Fruit fly (Drosophila melanogaster) whole organism, prepupa: ENCODE results near the gene GluRIIB.

Experiments used
- CG3032 ChIP-seq: fragments of 200-800 bp; optimal IDR thresholded peaks from 2 replicates; lab custom pipeline; 2019; ENCODE audit warnings: missing biosample characterization, mild to moderate bottlenecking, missing genetic modification characterization, moderate library complexity
- CG31627 ChIP-seq: fragments of 200-800 bp; sonication (Bioruptor generic); optimal IDR thresholded peaks from 3 replicates; lab custom pipeline; 2016; ENCODE audit warnings: missing biosample characterization, missing genetic modification characterization
- CG32006 ChIP-seq: fragments of 200-800 bp; sonication (Bioruptor generic); optimal IDR thresholded peaks from 3 replicates; lab custom pipeline; 2017; ENCODE audit warnings: missing biosample characterization, mild to moderate bottlenecking, missing genetic modification characterization
- CG34406 ChIP-seq: fragments of 200-800 bp; sonication (Bioruptor generic); optimal IDR thresholded peaks from 3 replicates; lab custom pipeline; 2016; ENCODE audit warnings: missing biosample characterization, missing genetic modification characterization
- CG3919 ChIP-seq: fragments of 200-800 bp; sonication (Bioruptor generic); optimal IDR thresholded peaks from 3 replicates; lab custom pipeline; 2016; ENCODE audit warnings: missing biosample characterization, missing genetic modification characterization
- CG6792 ChIP-seq: fragments of 200-800 bp; sonication (Bioruptor generic); optimal IDR thresholded peaks from 3 replicates; lab custom pipeline; 2016; ENCODE audit warnings: missing biosample characterization, missing genetic modification characterization
- CG8632 ChIP-seq: fragments of 200-800 bp; sonication (Bioruptor generic); optimal IDR thresholded peaks from 3 replicates; lab custom pipeline; 2016; ENCODE audit warnings: missing biosample characterization, missing genetic modification characterization
- CG9139 ChIP-seq: fragments of 200-800 bp; sonication (Bioruptor generic); optimal IDR thresholded peaks from 3 replicates; lab custom pipeline; 2017; ENCODE audit warnings: missing biosample characterization, mild to moderate bottlenecking, missing genetic modification characterization
- Eip78C ChIP-seq: fragments of 200-800 bp; sonication (Bioruptor generic); peaks from one replicate; lab custom pipeline; 2016; ENCODE audit warnings: missing biosample characterization, missing genetic modification characterization
- Eip93F ChIP-seq: fragments of 200-800 bp; sonication (Bioruptor generic); optimal IDR thresholded peaks from 2 replicates; lab custom pipeline; 2016; ENCODE audit warnings: missing biosample characterization, mild to moderate bottlenecking, missing genetic modification characterization
- Ets21C ChIP-seq: fragments of 200-800 bp; sonication (Bioruptor generic); optimal IDR thresholded peaks from 3 replicates; lab custom pipeline; 2016; ENCODE audit warnings: missing biosample characterization, missing genetic modification characterization
- Ets96B ChIP-seq: fragments of 200-800 bp; optimal IDR thresholded peaks from 2 replicates; lab custom pipeline; 2019; ENCODE audit warnings: missing biosample characterization, mild to moderate bottlenecking, missing genetic modification characterization, moderate library complexity
- Met ChIP-seq: fragments of 200-800 bp; sonication (Bioruptor generic); optimal IDR thresholded peaks from 3 replicates; lab custom pipeline; 2016; ENCODE audit warnings: missing biosample characterization, missing genetic modification characterization
- Smox ChIP-seq: fragments of 200-800 bp; sonication (Bioruptor generic); optimal IDR thresholded peaks from 3 replicates; lab custom pipeline; 2016; ENCODE audit warnings: missing biosample characterization, missing genetic modification characterization
- Sox14 ChIP-seq: fragments of 200-800 bp; sonication (Bioruptor generic); optimal IDR thresholded peaks from 3 replicates; lab custom pipeline; 2016; ENCODE audit warnings: missing biosample characterization, missing genetic modification characterization
- dac ChIP-seq: fragments of 200-800 bp; sonication (Bioruptor generic); optimal IDR thresholded peaks from 2 replicates; lab custom pipeline; 2017; ENCODE audit warnings: missing biosample characterization, mild to moderate bottlenecking, missing genetic modification characterization
- fd59A ChIP-seq: fragments of 200-800 bp; sonication (Bioruptor generic); optimal IDR thresholded peaks from 2 replicates; lab custom pipeline; 2017; ENCODE audit warnings: missing biosample characterization, mild to moderate bottlenecking, missing genetic modification characterization, missing genetic modification reagents
- salr ChIP-seq, 2 experiments: fragments of 200-800 bp; sonication (Bioruptor generic); optimal IDR thresholded peaks; 3 replicates each; lab custom pipeline; 2016 to 2018; ENCODE audit warnings: missing biosample characterization in 2 of 2, missing genetic modification characterization in 2 of 2, mild to moderate bottlenecking in 1 of 2
- svp ChIP-seq: fragments of 200-800 bp; sonication (Bioruptor generic); peaks from one replicate; lab custom pipeline; 2016; ENCODE audit warnings: missing biosample characterization, missing genetic modification characterization

The GluRIIB gene

DNA sequence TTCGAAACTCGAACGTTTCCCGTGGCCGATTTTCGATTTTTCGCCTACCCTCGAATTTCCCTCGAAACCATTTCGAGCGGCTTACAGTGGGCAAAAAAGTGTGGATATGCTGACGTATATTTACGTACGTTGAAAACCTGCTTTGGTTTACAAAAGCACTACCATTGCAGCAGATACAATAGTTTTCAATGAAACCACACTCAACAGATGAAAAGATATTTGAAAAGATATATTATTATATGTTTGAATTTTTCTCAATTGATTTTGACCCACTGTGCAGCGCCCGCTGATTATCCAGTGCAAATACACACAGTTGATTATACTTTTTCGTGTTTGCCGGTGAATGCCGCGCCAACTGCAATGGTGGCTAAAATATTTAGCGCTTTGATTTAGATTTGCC, 51.0 kb downstream of the GluRIIB start:
- TF ChIP-seq svp (GFP tag; lab: Kevin White, UChicago) (peak; percentile 75), CG34406 (GFP tag; lab: Kevin White, UChicago) (no peak), CG32006 (GFP tag; lab: Kevin White, UChicago) (peak; percentile 10), Eip78C (GFP tag; lab: Kevin White, UChicago) (peak; percentile 68), Smox (GFP tag; lab: Kevin White, UChicago) (peak; percentile 8), CG3032 (tag; lab: Kevin White, UChicago) (no peak)

DNA sequence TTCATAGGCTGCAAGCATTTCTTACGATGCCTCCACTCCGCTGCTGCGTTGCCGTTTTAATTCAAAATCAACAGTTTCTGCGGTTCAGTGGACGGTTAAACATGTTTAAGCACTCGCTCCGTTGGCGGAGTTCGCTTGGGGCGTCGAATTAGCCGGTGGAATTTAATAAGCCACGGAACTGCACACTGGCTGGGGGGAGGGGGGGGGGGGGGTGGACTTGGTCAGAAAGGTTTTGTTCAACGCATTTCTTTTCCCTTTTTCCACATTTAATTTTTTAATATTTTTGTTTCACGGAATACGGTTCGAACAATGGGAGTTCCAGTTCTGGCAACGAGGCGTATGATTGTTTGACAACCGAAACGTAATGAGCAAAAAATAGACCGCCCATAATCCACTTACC, 51.5 kb downstream of the GluRIIB start:
- TF ChIP-seq Eip93F (GFP tag; lab: Kevin White, UChicago) (no peak), Ets96B (tag; lab: Kevin White, UChicago) (no peak), Met (no peak), CG3919 (GFP tag; lab: Kevin White, UChicago) (no peak), CG6792 (GFP tag; lab: Kevin White, UChicago) (no peak), CG31627 (GFP tag; lab: Kevin White, UChicago) (no peak), Ets21C (GFP tag; lab: Kevin White, UChicago) (no peak), CG8632 (GFP tag; lab: Kevin White, UChicago) (no peak), salr (GFP tag; optimal IDR thresholded peaks at IDR 0.05; lab: Kevin White, UChicago) (no peak), Sox14 (GFP tag; lab: Kevin White, UChicago) (no peak), dac (GFP tag; lab: Kevin White, UChicago) (no peak), Eip78C (GFP tag; lab: Kevin White, UChicago) (no peak), CG9139 (GFP tag; lab: Kevin White, UChicago) (no peak), fd59A (GFP tag; lab: Kevin White, UChicago) (no peak)
